Fruit fly (Drosophila melanogaster) S2 (cell line): Measurements from ENCODE around the gene grnd.

ENCODE experiments used
- CG8478 ChIP-seq: fragments of >200 bp; optimal IDR thresholded peaks from 2 replicates; lab custom pipeline; 2018
- CTCF ChIP-seq, 2 experiments: fragments of >200 bp; optimal IDR thresholded peaks; 2 replicates each; lab custom pipeline; 2018

Gene grnd

dm6 chr2L:18466669-18467068 is 18.5 kb upstream of the grnd start:
- TF ChIP-seq CG8478 (lab: Kevin White, UChicago) (no peak), CTCF (optimal IDR thresholded peaks at IDR 0.05; lab: Kevin White, UChicago) (no peak)

- no peak for TF ChIP-seq CTCF (optimal IDR thresholded peaks at IDR 0.05; lab: Kevin White, UChicago)
- TF ChIP-seq CG8478 (lab: Kevin White, UChicago), result no peak
Measured at dm6 chr2L:18467464-18467863, 17.8 kb upstream of the grnd start.

- TF ChIP-seq CG8478 (lab: Kevin White, UChicago) (no peak), CTCF (optimal IDR thresholded peaks at IDR 0.05; lab: Kevin White, UChicago) (no peak)
Measured at dm6 chr2L:18468010-18468409, 17.2 kb upstream of the grnd start.

- TF ChIP-seq CTCF (optimal IDR thresholded peaks at IDR 0.05; lab: Kevin White, UChicago) (no peak), CG8478 (lab: Kevin White, UChicago) (no peak)
Measured at dm6 chr2L:18468607-18469015, 16.6 kb upstream of the grnd start.

- no peak for TF ChIP-seq CTCF (optimal IDR thresholded peaks at IDR 0.05; lab: Kevin White, UChicago)
- TF ChIP-seq CG8478 (lab: Kevin White, UChicago), result no peak
Measured at dm6 chr2L:18469544-18470109, 15.6 kb upstream of the grnd start.

dm6 chr2L:18477455-18477854 is 7.8 kb upstream of the grnd start:
- no peak for TF ChIP-seq CG8478 (lab: Kevin White, UChicago)
- no peak for TF ChIP-seq CTCF (optimal IDR thresholded peaks at IDR 0.05; lab: Kevin White, UChicago)

dm6 chr2L:18478509-18479176 is 6.6 kb upstream of the grnd start:
- TF ChIP-seq CG8478 (lab: Kevin White, UChicago), result no peak
- no peak for TF ChIP-seq CTCF (optimal IDR thresholded peaks at IDR 0.05; lab: Kevin White, UChicago)

- TF ChIP-seq CTCF (optimal IDR thresholded peaks at IDR 0.05; lab: Kevin White, UChicago) (no peak), CG8478 (lab: Kevin White, UChicago) (no peak)
Measured at dm6 chr2L:18479177-18479521, 6.1 kb upstream of the grnd start.

- no peak for TF ChIP-seq CG8478 (lab: Kevin White, UChicago)
- no peak for TF ChIP-seq CTCF (optimal IDR thresholded peaks at IDR 0.05; lab: Kevin White, UChicago)
Measured at dm6 chr2L:18480326-18481028, 4.7 kb upstream of the grnd start.

dm6 chr2L:18481064-18481463 is 4.2 kb upstream of the grnd start:
- TF ChIP-seq CG8478 (lab: Kevin White, UChicago), result no peak
- no peak for TF ChIP-seq CTCF (optimal IDR thresholded peaks at IDR 0.05; lab: Kevin White, UChicago)

- TF ChIP-seq CTCF (optimal IDR thresholded peaks at IDR 0.05; lab: Kevin White, UChicago), result no peak
- TF ChIP-seq CG8478 (lab: Kevin White, UChicago), result no peak
Measured at dm6 chr2L:18481746-18482145, 3.5 kb upstream of the grnd start.

dm6 chr2L:18482170-18482569 is 3.0 kb upstream of the grnd start:
- TF ChIP-seq CTCF (optimal IDR thresholded peaks at IDR 0.05; lab: Kevin White, UChicago), result no peak
- no peak for TF ChIP-seq CG8478 (lab: Kevin White, UChicago)

dm6 chr2L:18482989-18483388 is 2.2 kb upstream of the grnd start:
- TF ChIP-seq CG8478 (lab: Kevin White, UChicago) (no peak), CTCF (optimal IDR thresholded peaks at IDR 0.05; lab: Kevin White, UChicago) (no peak)

- TF ChIP-seq CTCF (optimal IDR thresholded peaks at IDR 0.05; lab: Kevin White, UChicago) (no peak), CG8478 (lab: Kevin White, UChicago) (no peak)
Measured at dm6 chr2L:18484040-18484381, 1.2 kb upstream of the grnd start.

dm6 chr2L:18484382-18485050 is 701 bp upstream of the grnd start, which contains the start of gene CG10283:
Gene CG10283 (minus strand): TSS chr2L:18484513.
- peak in 1 of 2 experiments; percentile 7 for TF ChIP-seq CTCF (optimal IDR thresholded peaks at IDR 0.05; lab: Kevin White, UChicago)
- TF ChIP-seq CG8478 (lab: Kevin White, UChicago), result no peak
